Fruit fly (Drosophila melanogaster): Measurements from ENCODE around the gene PpV.

DNA sequence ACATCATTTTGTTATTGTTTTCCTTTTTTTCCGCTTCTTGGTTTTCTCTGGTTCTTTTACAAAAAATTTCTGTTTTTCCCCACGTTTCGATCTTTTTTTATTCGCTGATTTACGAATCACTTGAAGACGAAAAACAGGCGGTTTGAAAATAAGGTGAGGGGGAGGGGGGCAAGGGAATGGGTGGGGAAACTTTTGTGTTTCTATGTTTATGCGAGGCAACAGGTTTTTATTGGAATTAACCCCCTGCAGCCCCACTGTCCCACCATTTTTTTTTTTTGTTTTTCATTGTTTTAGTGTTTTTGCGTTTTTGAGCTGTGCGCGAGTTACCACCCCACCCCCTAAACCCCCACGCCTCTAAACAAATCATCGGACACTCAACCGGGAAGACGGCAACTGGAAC lies 37.8 kb downstream of the PpV start:
- TF ChIP-seq psq (optimal IDR thresholded peaks at IDR 0.05) (no peak), EcR (GFP tag; optimal IDR thresholded peaks at IDR 0.05) (no peak), Dll (optimal IDR thresholded peaks at IDR 0.05) (no peak), pan (optimal IDR thresholded peaks at IDR 0.05) (no peak), usp (GFP tag; optimal IDR thresholded peaks at IDR 0.05) (no peak)
